Worm (Caenorhabditis elegans) whole organism, L1 larva: ENCODE measurements around the gene D2007.2.
A peak's percentile ranks its signal among the peaks of the same experiment; 100 is the strongest.

Experiments used
- C04F5.9 ChIP-seq: sonication (generic microtip); optimal IDR thresholded peaks from 2 replicates; lab custom pipeline; 2016; ENCODE audit warnings: missing genetic modification characterization, missing compliant biosample characterization
- C16A3.4 ChIP-seq: fragments of 150-350 bp; optimal IDR thresholded peaks from 2 replicates; lab custom pipeline; 2014; ENCODE audit warnings: missing biosample characterization, missing genetic modification characterization
- F16B12.6 ChIP-seq: fragments of 150-350 bp; optimal IDR thresholded peaks from 2 replicates; lab custom pipeline; 2014; ENCODE audit warnings: missing biosample characterization, missing genetic modification characterization
- Y116A8C.19 ChIP-seq: sonication (generic microtip); optimal IDR thresholded peaks from 2 replicates; lab custom pipeline; 2016; ENCODE audit warnings: missing compliant biosample characterization, missing genetic modification characterization, borderline replicate concordance
- aha-1 ChIP-seq: fragments of 150-350 bp; optimal IDR thresholded peaks from 2 replicates; lab custom pipeline; 2014; ENCODE audit warnings: missing biosample characterization, missing genetic modification characterization
- aly-2 ChIP-seq: fragments of 150-350 bp; optimal IDR thresholded peaks from 2 replicates; lab custom pipeline; 2014; ENCODE audit warnings: missing biosample characterization, missing genetic modification characterization
- blmp-1 ChIP-seq: fragments of 150-350 bp; optimal IDR thresholded peaks from 2 replicates; lab custom pipeline; 2014; ENCODE audit warnings: missing biosample characterization, missing genetic modification characterization
- ceh-82 ChIP-seq, 3 experiments: fragments of 150-350 bp in 1 of 3; sonication (generic microtip) in 2 of 3; optimal IDR thresholded peaks; 2 replicates each; lab custom pipeline; 2014 to 2017; ENCODE audit warnings: missing biosample characterization in 3 of 3, missing genetic modification characterization in 3 of 3
- ceh-88 ChIP-seq: fragments of 200-800 bp; sonication (Bioruptor generic); IDR thresholded peaks from 2 replicates; pipeline ENCODE4 v1.3.6; 2022; ENCODE audit warnings: missing genetic modification characterization, missing compliant biosample characterization
- ceh-90 ChIP-seq: sonication (generic microtip); optimal IDR thresholded peaks from 2 replicates; lab custom pipeline; 2016; ENCODE audit warnings: missing genetic modification characterization, missing compliant biosample characterization
- efl-1 ChIP-seq, 4 experiments: fragments of 150-350 bp; optimal IDR thresholded peaks in 3 of 4; peaks in 1 of 4; 1 replicate in 1 of 4; 2 replicates in 3 of 4; lab custom pipeline; 2014; ENCODE audit warnings: missing biosample characterization in 2 of 4, missing genetic modification characterization in 2 of 4, missing genetic modification reagents in 2 of 4
- efl-3 ChIP-seq: fragments of 200-800 bp; sonication (Bioruptor generic); optimal IDR thresholded peaks from 2 replicates; lab custom pipeline; 2018; ENCODE audit warnings: mild to moderate bottlenecking, missing genetic modification characterization, missing compliant biosample characterization
- egl-27 ChIP-seq, 2 experiments: fragments of 150-350 bp in 1 of 2; sonication (generic microtip); optimal IDR thresholded peaks; 3 replicates each; lab custom pipeline; 2017 to 2018; ENCODE audit warnings: missing biosample characterization in 2 of 2, missing genetic modification characterization in 2 of 2, missing genetic modification reagents in 2 of 2
- elt-2 ChIP-seq: sonication (generic microtip); optimal IDR thresholded peaks from 2 replicates; lab custom pipeline; 2016; ENCODE audit warnings: missing genetic modification characterization, mild to moderate bottlenecking, inconsistent platforms, missing compliant biosample characterization, missing genetic modification reagents
- elt-3 ChIP-seq, 6 experiments: fragments of 150-350 bp in 1 of 6; sonication (generic microtip); optimal IDR thresholded peaks; 2 replicates each; lab custom pipeline; 2017 to 2018; ENCODE audit warnings: missing biosample characterization in 6 of 6, missing genetic modification characterization in 6 of 6, inconsistent platforms in 1 of 6
- fkh-10 ChIP-seq: sonication (generic microtip); optimal IDR thresholded peaks from 2 replicates; lab custom pipeline; 2017; ENCODE audit warnings: missing biosample characterization, missing genetic modification reagents, missing genetic modification characterization
- fkh-4 ChIP-seq: sonication (generic microtip); optimal IDR thresholded peaks from 2 replicates; lab custom pipeline; 2016; ENCODE audit warnings: missing compliant biosample characterization, missing genetic modification characterization, borderline replicate concordance
- fkh-8 ChIP-seq: sonication (generic microtip); optimal IDR thresholded peaks from 2 replicates; lab custom pipeline; 2016; ENCODE audit warnings: mild to moderate bottlenecking, missing genetic modification characterization, missing compliant biosample characterization
- grh-1 ChIP-seq: fragments of 200-800 bp; sonication (Bioruptor generic); IDR thresholded peaks from 2 replicates; pipeline ENCODE4 v1.3.6; 2022; ENCODE audit warnings: missing genetic modification reagents, missing genetic modification characterization, missing compliant biosample characterization
- hpl-2 ChIP-seq: fragments of 150-350 bp; optimal IDR thresholded peaks from 2 replicates; lab custom pipeline; 2014; ENCODE audit warnings: missing biosample characterization, missing genetic modification reagents, missing genetic modification characterization
- isw-1 ChIP-seq: fragments of 200-800 bp; sonication (Bioruptor generic); IDR thresholded peaks from 2 replicates; pipeline ENCODE4 v1.3.6; 2022; ENCODE audit warnings: missing genetic modification characterization, missing compliant biosample characterization
- lin-13 ChIP-seq: fragments of 150-350 bp; optimal IDR thresholded peaks from 2 replicates; lab custom pipeline; 2014; ENCODE audit warnings: missing biosample characterization, missing genetic modification reagents, missing genetic modification characterization
- lin-15B ChIP-seq: fragments of 150-350 bp; sonication (generic microtip); optimal IDR thresholded peaks from 3 replicates; lab custom pipeline; 2014; ENCODE audit warnings: missing biosample characterization, missing genetic modification characterization
- lir-3 ChIP-seq: sonication (generic microtip); optimal IDR thresholded peaks from 2 replicates; lab custom pipeline; 2016; ENCODE audit warnings: mild to moderate bottlenecking, missing genetic modification characterization, moderate library complexity, missing compliant biosample characterization; ENCODE audit not compliant: poor library complexity
- mab-9 ChIP-seq: fragments of 200-800 bp; sonication (Bioruptor generic); IDR thresholded peaks from 2 replicates; pipeline ENCODE4 v1.3.6; 2022; ENCODE audit warnings: missing genetic modification reagents, missing genetic modification characterization, missing compliant biosample characterization
- mef-2 ChIP-seq: fragments of 150-350 bp; optimal IDR thresholded peaks from 2 replicates; lab custom pipeline; 2014; ENCODE audit warnings: missing biosample characterization, missing genetic modification characterization
- nhr-11 ChIP-seq: fragments of 150-350 bp; optimal IDR thresholded peaks from 2 replicates; lab custom pipeline; 2014; ENCODE audit warnings: missing biosample characterization, missing genetic modification characterization
- nhr-12 ChIP-seq: sonication (generic microtip); optimal IDR thresholded peaks from 2 replicates; lab custom pipeline; 2017; ENCODE audit warnings: missing biosample characterization, missing genetic modification characterization
- nhr-20 ChIP-seq: sonication (generic microtip); optimal IDR thresholded peaks from 2 replicates; lab custom pipeline; 2016; ENCODE audit warnings: mild to moderate bottlenecking, missing genetic modification characterization, missing compliant biosample characterization
- nhr-237 ChIP-seq: fragments of 150-350 bp; optimal IDR thresholded peaks from 2 replicates; lab custom pipeline; 2014; ENCODE audit warnings: missing biosample characterization, missing genetic modification characterization
- nhr-28 ChIP-seq: fragments of 150-350 bp; optimal IDR thresholded peaks from 2 replicates; lab custom pipeline; 2014; ENCODE audit warnings: missing biosample characterization, missing genetic modification characterization
- nhr-47 ChIP-seq: sonication (generic microtip); optimal IDR thresholded peaks from 2 replicates; lab custom pipeline; 2016; ENCODE audit warnings: mild to moderate bottlenecking, missing genetic modification characterization, moderate library complexity, missing compliant biosample characterization
- nhr-71 ChIP-seq: sonication (generic microtip); optimal IDR thresholded peaks from 2 replicates; lab custom pipeline; 2016; ENCODE audit warnings: mild to moderate bottlenecking, missing genetic modification characterization, moderate library complexity, missing compliant biosample characterization
- nhr-76 ChIP-seq: sonication (generic microtip); optimal IDR thresholded peaks from 2 replicates; lab custom pipeline; 2017; ENCODE audit warnings: missing biosample characterization, missing genetic modification characterization
- nhr-77 ChIP-seq: fragments of 150-350 bp; optimal IDR thresholded peaks from 2 replicates; lab custom pipeline; 2014; ENCODE audit warnings: missing biosample characterization, missing genetic modification characterization
- nhr-84 ChIP-seq: sonication (generic microtip); optimal IDR thresholded peaks from 2 replicates; lab custom pipeline; 2017; ENCODE audit warnings: missing biosample characterization, missing genetic modification characterization
- nhr-90 ChIP-seq: sonication (generic microtip); optimal IDR thresholded peaks from 2 replicates; lab custom pipeline; 2016; ENCODE audit warnings: mild to moderate bottlenecking, missing genetic modification characterization, missing compliant biosample characterization; ENCODE audit not compliant: poor library complexity
- pag-3 ChIP-seq: sonication (generic microtip); optimal IDR thresholded peaks from 2 replicates; lab custom pipeline; 2017; ENCODE audit warnings: missing genetic modification characterization, mild to moderate bottlenecking, missing compliant biosample characterization, antibody characterized with exemption, borderline replicate concordance; ENCODE audit not compliant: insufficient read depth
- pax-3 ChIP-seq: fragments of 200-800 bp; sonication (Bioruptor generic); optimal IDR thresholded peaks from 2 replicates; lab custom pipeline; 2018; ENCODE audit warnings: mild to moderate bottlenecking, missing genetic modification characterization, moderate library complexity, missing compliant biosample characterization
- pqm-1 ChIP-seq: sonication (generic microtip); optimal IDR thresholded peaks from 3 replicates; lab custom pipeline; 2017; ENCODE audit warnings: missing biosample characterization, missing genetic modification characterization
- sup-37 ChIP-seq: fragments of 200-800 bp; sonication (Bioruptor generic); optimal IDR thresholded peaks from 2 replicates; lab custom pipeline; 2018; ENCODE audit warnings: mild to moderate bottlenecking, missing genetic modification characterization, missing compliant biosample characterization
- swsn-7 ChIP-seq: sonication (generic microtip); optimal IDR thresholded peaks from 2 replicates; lab custom pipeline; 2016; ENCODE audit warnings: missing genetic modification characterization, missing compliant biosample characterization
- unc-86 ChIP-seq: sonication (generic microtip); optimal IDR thresholded peaks from 2 replicates; lab custom pipeline; 2016; ENCODE audit warnings: missing genetic modification characterization, missing compliant biosample characterization
- xbp-1 ChIP-seq: sonication (generic microtip); optimal IDR thresholded peaks from 2 replicates; lab custom pipeline; 2016; ENCODE audit warnings: missing genetic modification characterization, missing compliant biosample characterization
- zag-1 ChIP-seq: fragments of 150-350 bp; optimal IDR thresholded peaks from 2 replicates; lab custom pipeline; 2014; ENCODE audit warnings: missing biosample characterization, missing genetic modification characterization
- zip-4 ChIP-seq: fragments of 200-800 bp; sonication (Bioruptor generic); optimal IDR thresholded peaks from 2 replicates; lab custom pipeline; 2018; ENCODE audit warnings: mild to moderate bottlenecking, missing genetic modification characterization, moderate library complexity, missing compliant biosample characterization
- ztf-11 ChIP-seq, 2 experiments: sonication (generic microtip); optimal IDR thresholded peaks; 2 replicates each; lab custom pipeline; 2016 to 2017; ENCODE audit warnings: missing genetic modification characterization in 2 of 2, missing biosample characterization in 1 of 2, missing compliant biosample characterization in 1 of 2
- ztf-4 ChIP-seq: fragments of 150-350 bp; optimal IDR thresholded peaks from 2 replicates; lab custom pipeline; 2014; ENCODE audit warnings: missing biosample characterization, missing genetic modification characterization

The D2007.2 gene

ce11 chrIII:8106476-8106875 is 42.3 kb upstream of the D2007.2 start (continued):
- TF ChIP-seq nhr-47 (tag; lab: Kevin White, UChicago), result peak; percentile 71
- no peak for TF ChIP-seq C04F5.9 (tag; lab: Kevin White, UChicago)
- TF ChIP-seq unc-86 (tag; lab: Kevin White, UChicago), result peak; percentile 18
- no peak for TF ChIP-seq mef-2 (tag; lab: Kevin White, UChicago)
- TF ChIP-seq pag-3 (tag; lab: Kevin White, UChicago), result no peak
- TF ChIP-seq ceh-90, result no peak
- no peak for TF ChIP-seq aha-1 (tag; lab: Kevin White, UChicago)
- peak; percentile 19 to 54 (median 41) for TF ChIP-seq ceh-82 (tag; optimal IDR thresholded peaks at IDR 0.05; lab: Kevin White, UChicago)
- no peak for TF ChIP-seq ztf-4 (tag; lab: Kevin White, UChicago)
- no peak for TF ChIP-seq F16B12.6 (tag; lab: Kevin White, UChicago)
- TF ChIP-seq nhr-12, result no peak
- no peak for TF ChIP-seq fkh-4 (tag; lab: Kevin White, UChicago)
- no peak for TF ChIP-seq ztf-11 (tag; optimal IDR thresholded peaks at IDR 0.05; lab: Kevin White, UChicago)
- TF ChIP-seq zag-1 (tag; lab: Kevin White, UChicago), result no peak
- TF ChIP-seq nhr-11 (tag; lab: Kevin White, UChicago), result no peak
- TF ChIP-seq nhr-84 (tag; lab: Kevin White, UChicago), result no peak
- no peak for TF ChIP-seq elt-3 (tag; optimal IDR thresholded peaks at IDR 0.05; lab: Kevin White, UChicago)
- peak; percentile 31 for TF ChIP-seq nhr-77
- peak; percentile 36 to 51 for TF ChIP-seq efl-1 (optimal IDR thresholded peaks at IDR 0.05; lab: Kevin White, UChicago)
- peak; percentile 37 to 95 for TF ChIP-seq efl-1 (GFP tag; optimal IDR thresholded peaks at IDR 0.05 in 1 of 2; lab: Kevin White, UChicago)
- no peak for TF ChIP-seq grh-1 (GFP tag; lab: Robert Waterston, UW)
- no peak for TF ChIP-seq ceh-88 (GFP tag; lab: Robert Waterston, UW)
- no peak for TF ChIP-seq lin-13 (GFP tag; lab: Kevin White, UChicago)
- peak; percentile 64 for TF ChIP-seq swsn-7 (tag; lab: Kevin White, UChicago)
- no peak for TF ChIP-seq blmp-1 (tag; lab: Kevin White, UChicago)
- peak; percentile 23 for TF ChIP-seq fkh-10 (GFP tag; lab: Kevin White, UChicago)
- no peak for TF ChIP-seq isw-1 (GFP tag; lab: Robert Waterston, UW)
- no peak for TF ChIP-seq hpl-2 (GFP tag; lab: Kevin White, UChicago)
- no peak for TF ChIP-seq nhr-90 (tag; lab: Kevin White, UChicago)
- TF ChIP-seq sup-37 (GFP tag; lab: Kevin White, UChicago), result no peak
- no peak for TF ChIP-seq Y116A8C.19
- no peak for TF ChIP-seq nhr-28
- no peak for TF ChIP-seq elt-2 (tag; lab: Kevin White, UChicago)
- TF ChIP-seq efl-3, result no peak
- TF ChIP-seq nhr-76, result no peak
- TF ChIP-seq lin-15B (tag; lab: Kevin White, UChicago), result no peak
- TF ChIP-seq xbp-1 (tag; lab: Kevin White, UChicago), result peak; percentile 53
- peak; percentile 18 for TF ChIP-seq lir-3 (tag; lab: Kevin White, UChicago)
- no peak for TF ChIP-seq zip-4 (GFP tag; lab: Kevin White, UChicago)
- no peak for TF ChIP-seq pax-3 (tag; lab: Kevin White, UChicago)
- TF ChIP-seq mab-9 (GFP tag; lab: Robert Waterston, UW), result no peak
- peak; percentile 62 for TF ChIP-seq nhr-71 (tag; lab: Kevin White, UChicago)
- TF ChIP-seq nhr-20, result peak; percentile 51
- peak; percentile 57 for TF ChIP-seq fkh-8 (tag; lab: Kevin White, UChicago)
- TF ChIP-seq C16A3.4 (tag; lab: Kevin White, UChicago), result peak; percentile 39
- no peak for TF ChIP-seq aly-2 (tag; lab: Kevin White, UChicago)
- no peak for TF ChIP-seq pqm-1 (tag; lab: Kevin White, UChicago)
- TF ChIP-seq egl-27 (tag; optimal IDR thresholded peaks at IDR 0.05; lab: Kevin White, UChicago), result no peak
- no peak for TF ChIP-seq nhr-237 (tag; lab: Kevin White, UChicago)
